Fruit fly (Drosophila melanogaster): ENCODE measurements around the gene Osi1.

DNA sequence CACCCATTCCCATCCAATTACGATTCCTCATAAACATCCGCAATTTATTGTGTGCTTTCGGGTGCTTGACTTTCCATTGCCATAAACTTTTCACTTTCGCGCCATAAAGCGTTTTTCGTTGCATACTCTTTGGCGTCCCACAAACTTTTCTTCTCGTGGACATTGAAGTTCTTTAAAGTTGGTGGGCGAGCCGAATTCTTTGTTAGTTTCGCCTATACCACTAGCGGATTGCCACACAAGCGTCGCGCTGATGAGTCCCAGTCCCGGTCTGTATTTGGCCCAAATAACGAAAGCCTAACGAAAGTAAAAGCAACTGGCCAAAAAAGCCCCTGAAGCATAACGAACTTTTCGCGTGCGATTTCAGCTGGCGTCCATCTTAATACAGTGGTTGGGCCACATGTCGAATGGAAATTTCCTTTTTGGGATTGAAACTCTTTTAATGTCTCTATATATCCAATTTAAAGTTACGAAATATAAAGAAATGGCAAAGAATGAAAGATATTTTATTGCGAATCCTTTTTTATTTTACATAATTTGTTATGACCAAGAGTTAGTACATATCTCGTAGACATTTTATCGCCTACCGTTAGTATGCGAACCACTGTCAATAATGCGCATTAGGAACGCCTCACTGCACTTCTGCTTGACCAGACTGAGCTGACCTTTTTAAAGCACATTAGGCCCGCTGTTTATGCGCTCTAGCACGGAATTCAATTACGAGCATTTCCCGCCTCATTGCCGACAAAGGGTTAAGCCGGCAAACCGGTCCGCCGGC lies 37.1 kb downstream of the Osi1 start:
- TF ChIP-seq jing (GFP tag; optimal IDR thresholded peaks at IDR 0.05), result no peak
- no peak for TF ChIP-seq CG3065 (GFP tag; optimal IDR thresholded peaks at IDR 0.05)
- no peak for TF ChIP-seq croc (GFP tag; conservative IDR thresholded peaks at IDR 0.05)
- no peak for TF ChIP-seq Rx (GFP tag; IDR thresholded peaks at IDR 0.05)
- TF ChIP-seq sd (tag; optimal IDR thresholded peaks at IDR 0.05), result peak; percentile 48
- TF ChIP-seq emc (GFP tag; optimal IDR thresholded peaks at IDR 0.05), result no peak
- no peak for TF ChIP-seq fd64A (GFP tag; optimal IDR thresholded peaks at IDR 0.05)
- TF ChIP-seq dmrt99B (tag; optimal IDR thresholded peaks at IDR 0.05), result no peak
- no peak for TF ChIP-seq Optix (GFP tag; IDR thresholded peaks at IDR 0.05)
- no peak for TF ChIP-seq CG11398 (GFP tag; optimal IDR thresholded peaks at IDR 0.05)
- TF ChIP-seq CG1233 (GFP tag; optimal IDR thresholded peaks at IDR 0.05), result no peak
